Fruit fly (Drosophila melanogaster) whole organism, embryonic: ENCODE data around the gene Ugt35D1.

Source experiments
- Adf1 ChIP-seq: fragments of 200-800 bp; sonication (Bioruptor generic); IDR thresholded peaks from 2 replicates; pipeline ENCODE4 v1.3.6; 2022; ENCODE audit warnings: missing biosample characterization, missing genetic modification characterization
- BEAF-32 ChIP-seq: fragments of 200-800 bp; sonication (Bioruptor generic); optimal IDR thresholded peaks from 3 replicates; lab custom pipeline; 2017; ENCODE audit warnings: missing biosample characterization, missing genetic modification characterization, mild to moderate bottlenecking, moderate library complexity, missing genetic modification reagents
- C15 ChIP-seq: fragments of 200-800 bp; sonication (Bioruptor generic); IDR thresholded peaks from 3 replicates; pipeline ENCODE4 v1.3.6; 2022; ENCODE audit warnings: missing biosample characterization, missing genetic modification characterization
- CG10431 ChIP-seq: fragments of 200-800 bp; sonication (Bioruptor generic); optimal IDR thresholded peaks from 3 replicates; lab custom pipeline; 2018; ENCODE audit warnings: missing biosample characterization, mild to moderate bottlenecking, missing genetic modification characterization
- CG12744 ChIP-seq: fragments of 200-800 bp; sonication (Bioruptor generic); optimal IDR thresholded peaks from 2 replicates; lab custom pipeline; 2016; ENCODE audit warnings: missing biosample characterization, missing genetic modification characterization
- CG12942 ChIP-seq: fragments of 200-800 bp; sonication (Bioruptor generic); optimal IDR thresholded peaks from 3 replicates; lab custom pipeline; 2016; ENCODE audit warnings: missing biosample characterization, missing genetic modification characterization
- CG13424 ChIP-seq: fragments of 200-800 bp; sonication (Bioruptor generic); optimal IDR thresholded peaks from 2 replicates; lab custom pipeline; 2019; ENCODE audit warnings: missing biosample characterization, mild to moderate bottlenecking, missing genetic modification characterization, moderate library complexity
- CG2199 ChIP-seq: fragments of 200-800 bp; sonication (Bioruptor generic); IDR thresholded peaks from 3 replicates; pipeline ENCODE4 v1.3.6; 2022; ENCODE audit warnings: missing biosample characterization, missing genetic modification characterization
- CG2875 ChIP-seq: fragments of 200-800 bp; sonication (Bioruptor generic); optimal IDR thresholded peaks from 2 replicates; lab custom pipeline; 2017; ENCODE audit warnings: missing biosample characterization, mild to moderate bottlenecking, missing genetic modification characterization, missing genetic modification reagents
- CG33213 ChIP-seq: fragments of 200-800 bp; sonication (Bioruptor generic); optimal IDR thresholded peaks from 3 replicates; lab custom pipeline; 2016; ENCODE audit warnings: missing biosample characterization, missing genetic modification characterization
- CG3995 ChIP-seq: fragments of 200-800 bp; sonication (Bioruptor generic); optimal IDR thresholded peaks from 3 replicates; lab custom pipeline; 2016; ENCODE audit warnings: missing biosample characterization, missing genetic modification characterization
- CG6175 ChIP-seq: fragments of 200-800 bp; sonication (Bioruptor generic); IDR thresholded peaks from 3 replicates; pipeline ENCODE4 v1.3.6; 2022; ENCODE audit warnings: missing biosample characterization, missing genetic modification characterization
- CG7556 ChIP-seq: fragments of 200-800 bp; sonication (Bioruptor generic); optimal IDR thresholded peaks from 2 replicates; lab custom pipeline; 2017; ENCODE audit warnings: missing biosample characterization, mild to moderate bottlenecking, missing genetic modification characterization
- CG8281 ChIP-seq: fragments of 200-800 bp; sonication (Bioruptor generic); optimal IDR thresholded peaks from 2 replicates; lab custom pipeline; 2018; ENCODE audit warnings: missing biosample characterization, mild to moderate bottlenecking, missing genetic modification characterization, moderate library complexity
- CG9437 ChIP-seq: fragments of 200-800 bp; sonication (Bioruptor generic); optimal IDR thresholded peaks from 2 replicates; lab custom pipeline; 2018; ENCODE audit warnings: missing biosample characterization, mild to moderate bottlenecking, missing genetic modification characterization
- CHES-1-like ChIP-seq: fragments of 200-800 bp; sonication (Bioruptor generic); optimal IDR thresholded peaks from 2 replicates; lab custom pipeline; 2016; ENCODE audit warnings: missing biosample characterization, missing genetic modification characterization
- Deaf1 ChIP-seq: fragments of 200-800 bp; optimal IDR thresholded peaks from 3 replicates; lab custom pipeline; 2019; ENCODE audit warnings: missing biosample characterization, mild to moderate bottlenecking, missing genetic modification characterization, moderate library complexity
- Dip2 ChIP-seq: fragments of 200-800 bp; sonication (Bioruptor generic); IDR thresholded peaks from 2 replicates; pipeline ENCODE4 v1.3.6; 2022; ENCODE audit warnings: missing biosample characterization, missing genetic modification characterization
- Doc3 ChIP-seq: fragments of 200-800 bp; sonication (Bioruptor generic); IDR thresholded peaks from 3 replicates; pipeline ENCODE4 v1.3.6; 2022; ENCODE audit warnings: missing biosample characterization, missing genetic modification characterization; ENCODE audit not compliant: partially characterized antibody
- E2f1 ChIP-seq: fragments of 200-800 bp; sonication (Bioruptor generic); IDR thresholded peaks from 2 replicates; pipeline ENCODE4 v1.3.6; 2022; ENCODE audit warnings: missing biosample characterization, missing genetic modification characterization
- Eip74EF ChIP-seq, 2 experiments: fragments of 200-800 bp in 1 of 2; fragments of >200 bp in 1 of 2; sonication (Bioruptor generic) in 1 of 2; optimal IDR thresholded peaks; 2 replicates each; lab custom pipeline; 2017 to 2019; ENCODE audit warnings: missing biosample characterization in 2 of 2, missing genetic modification characterization in 2 of 2, mild to moderate bottlenecking in 1 of 2, moderate library complexity in 1 of 2
- Gsc ChIP-seq: fragments of 200-800 bp; sonication (Bioruptor generic); IDR thresholded peaks from 2 replicates; pipeline ENCODE4 v1.3.6; 2022; ENCODE audit warnings: missing biosample characterization, missing genetic modification characterization
- HLH54F ChIP-seq: fragments of 200-800 bp; sonication (Bioruptor generic); optimal IDR thresholded peaks from 3 replicates; lab custom pipeline; 2016; ENCODE audit warnings: missing biosample characterization, missing genetic modification characterization
- Hey ChIP-seq: fragments of 200-800 bp; sonication (Bioruptor generic); optimal IDR thresholded peaks from 3 replicates; lab custom pipeline; 2018; ENCODE audit warnings: missing biosample characterization, mild to moderate bottlenecking, missing genetic modification characterization
- HmgZ ChIP-seq: fragments of 200-800 bp; sonication (Bioruptor generic); optimal IDR thresholded peaks from 2 replicates; lab custom pipeline; 2018; ENCODE audit warnings: missing biosample characterization, mild to moderate bottlenecking, missing genetic modification characterization
- Hr39 ChIP-seq: fragments of >200 bp; optimal IDR thresholded peaks from 2 replicates; lab custom pipeline; 2017
- Mad ChIP-seq: fragments of 200-800 bp; sonication (Bioruptor generic); optimal IDR thresholded peaks from 2 replicates; lab custom pipeline; 2016; ENCODE audit warnings: missing biosample characterization, missing genetic modification characterization
- NC2β ChIP-seq: fragments of 200-800 bp; sonication (Bioruptor generic); optimal IDR thresholded peaks from 2 replicates; lab custom pipeline; 2016; ENCODE audit warnings: missing biosample characterization, missing genetic modification characterization
- NFAT ChIP-seq: fragments of 200-800 bp; sonication (Bioruptor generic); IDR thresholded peaks from 2 replicates; pipeline ENCODE4 v1.3.6; 2022; ENCODE audit warnings: missing biosample characterization, missing genetic modification characterization
- NK7.1 ChIP-seq: fragments of 200-800 bp; sonication (Bioruptor generic); optimal IDR thresholded peaks from 3 replicates; lab custom pipeline; 2016; ENCODE audit warnings: missing biosample characterization, missing genetic modification characterization
- Neu2 ChIP-seq: fragments of 200-800 bp; sonication (Bioruptor generic); optimal IDR thresholded peaks from 3 replicates; lab custom pipeline; 2016; ENCODE audit warnings: missing biosample characterization, missing genetic modification characterization, borderline replicate concordance
- Nf-YB ChIP-seq: fragments of 200-800 bp; sonication (Bioruptor generic); optimal IDR thresholded peaks from 3 replicates; lab custom pipeline; 2019; ENCODE audit warnings: missing biosample characterization, mild to moderate bottlenecking, missing genetic modification characterization, moderate library complexity
- Oaz ChIP-seq: fragments of 200-800 bp; sonication (Bioruptor generic); IDR thresholded peaks from 2 replicates; pipeline ENCODE4 v1.3.6; 2022; ENCODE audit warnings: missing biosample characterization, missing genetic modification characterization
- Opbp ChIP-seq: fragments of 200-800 bp; sonication (Bioruptor generic); IDR thresholded peaks from 3 replicates; pipeline ENCODE4 v1.3.6; 2022; ENCODE audit warnings: missing biosample characterization, missing genetic modification characterization; ENCODE audit not compliant: partially characterized antibody
- Ssrp ChIP-seq: fragments of 200-800 bp; sonication (Bioruptor generic); optimal IDR thresholded peaks from 2 replicates; lab custom pipeline; 2018; ENCODE audit warnings: missing biosample characterization, mild to moderate bottlenecking, missing genetic modification characterization, moderate library complexity
- Vsx1 ChIP-seq: fragments of 200-800 bp; sonication (Bioruptor generic); optimal IDR thresholded peaks from 2 replicates; lab custom pipeline; 2017; ENCODE audit warnings: missing biosample characterization, mild to moderate bottlenecking, missing genetic modification characterization, missing genetic modification reagents
- ab ChIP-seq: fragments of 200-800 bp; sonication (Bioruptor generic); optimal IDR thresholded peaks from 2 replicates; lab custom pipeline; 2016; ENCODE audit warnings: missing biosample characterization, missing genetic modification characterization
- br ChIP-seq: fragments of >200 bp; optimal IDR thresholded peaks from 2 replicates; lab custom pipeline; 2017
- dm ChIP-seq: fragments of 200-800 bp; sonication (Bioruptor generic); optimal IDR thresholded peaks from 3 replicates; lab custom pipeline; 2016; ENCODE audit warnings: missing biosample characterization, missing genetic modification characterization
- dmrt11E ChIP-seq: fragments of 200-800 bp; sonication (Bioruptor generic); optimal IDR thresholded peaks from 3 replicates; lab custom pipeline; 2018; ENCODE audit warnings: missing biosample characterization, mild to moderate bottlenecking, missing genetic modification characterization, moderate library complexity
- gro ChIP-seq: fragments of 200-800 bp; sonication (Bioruptor generic); optimal IDR thresholded peaks from 2 replicates; lab custom pipeline; 2016; ENCODE audit warnings: missing biosample characterization, missing genetic modification characterization
- jumu ChIP-seq: fragments of 200-800 bp; sonication (Bioruptor generic); optimal IDR thresholded peaks from 3 replicates; lab custom pipeline; 2016; ENCODE audit warnings: missing biosample characterization, missing genetic modification characterization
- lola ChIP-seq, 3 experiments: fragments of >200 bp in 2 of 3; fragments of 200-800 bp in 1 of 3; sonication (Bioruptor generic) in 1 of 3; optimal IDR thresholded peaks; 2 replicates each; lab custom pipeline; 2017 to 2019; ENCODE audit warnings: missing biosample characterization in 3 of 3, missing genetic modification characterization in 3 of 3, mild to moderate bottlenecking in 1 of 3, moderate library complexity in 1 of 3
- odd ChIP-seq: fragments of 200-800 bp; sonication (Bioruptor generic); optimal IDR thresholded peaks from 2 replicates; lab custom pipeline; 2017; ENCODE audit warnings: missing biosample characterization, mild to moderate bottlenecking, missing genetic modification characterization
- p53 ChIP-seq: fragments of 200-800 bp; sonication (Bioruptor generic); optimal IDR thresholded peaks from 2 replicates; lab custom pipeline; 2016; ENCODE audit warnings: missing biosample characterization, missing genetic modification characterization
- scrt ChIP-seq: fragments of 200-800 bp; sonication (Bioruptor generic); optimal IDR thresholded peaks from 2 replicates; lab custom pipeline; 2018; ENCODE audit warnings: missing biosample characterization, mild to moderate bottlenecking, missing genetic modification characterization, moderate library complexity
- seq ChIP-seq: fragments of 200-800 bp; sonication (Bioruptor generic); IDR thresholded peaks from 2 replicates; pipeline ENCODE4 v1.3.6; 2022; ENCODE audit warnings: missing biosample characterization, missing genetic modification characterization
- sr ChIP-seq: fragments of 200-800 bp; sonication (Bioruptor generic); IDR thresholded peaks from 3 replicates; pipeline ENCODE4 v1.3.6; 2022; ENCODE audit warnings: missing biosample characterization, missing genetic modification characterization
- tap ChIP-seq: fragments of 200-800 bp; optimal IDR thresholded peaks from 3 replicates; lab custom pipeline; 2019; ENCODE audit warnings: missing biosample characterization, mild to moderate bottlenecking, missing genetic modification characterization, moderate library complexity
- unpg ChIP-seq: fragments of 200-800 bp; sonication (Bioruptor generic); optimal IDR thresholded peaks from 3 replicates; lab custom pipeline; 2018; ENCODE audit warnings: missing biosample characterization, mild to moderate bottlenecking, missing genetic modification characterization, moderate library complexity
- zf30C ChIP-seq: fragments of 200-800 bp; sonication (Bioruptor generic); optimal IDR thresholded peaks from 3 replicates; lab custom pipeline; 2018; ENCODE audit warnings: missing biosample characterization, mild to moderate bottlenecking, missing genetic modification characterization

Ugt35D1 gene

dm6 chr3R:31384108-31384507, 11.0 kb downstream of the Ugt35D1 start:
- peak; percentile 95 for TF ChIP-seq sr (GFP tag; lab: Robert Waterston, UW)
- TF ChIP-seq CG2875 (GFP tag; lab: Kevin White, UChicago) = peak; percentile 95
- peak; percentile 94 for TF ChIP-seq p53 (GFP tag; lab: Kevin White, UChicago)
- peak; percentile 86 for TF ChIP-seq CG9437 (GFP tag; lab: Kevin White, UChicago)
- no peak for TF ChIP-seq Doc3
- no peak for TF ChIP-seq Hr39
- TF ChIP-seq dm (GFP tag; lab: Kevin White, UChicago) = peak; percentile 94
- peak; percentile 98 for TF ChIP-seq NFAT
- TF ChIP-seq CG8281 = peak; percentile 84
- TF ChIP-seq Ssrp (tag; lab: Kevin White, UChicago) = peak; percentile 96
- TF ChIP-seq Adf1 (GFP tag; lab: Robert Waterston, UW) = peak; percentile 84
- TF ChIP-seq jumu (GFP tag; lab: Kevin White, UChicago) = peak; percentile 99
- TF ChIP-seq odd = peak; percentile 91
- peak in 1 of 2 experiments; percentile 92 for TF ChIP-seq Eip74EF (GFP tag; optimal IDR thresholded peaks at IDR 0.05; lab: Kevin White, UChicago)
- TF ChIP-seq Deaf1 (tag; lab: Kevin White, UChicago) = peak; percentile 86
- TF ChIP-seq Opbp (GFP tag; lab: Robert Waterston, UW) = no peak
- peak in 1 of 3 experiments; percentile 91 for TF ChIP-seq lola (GFP tag; optimal IDR thresholded peaks at IDR 0.05; lab: Kevin White, UChicago)
- peak; percentile 88 for TF ChIP-seq dmrt11E (tag; lab: Kevin White, UChicago)
- TF ChIP-seq CG33213 (GFP tag; lab: Kevin White, UChicago) = peak; percentile 95
- peak; percentile 97 for TF ChIP-seq CG6175 (GFP tag; lab: Robert Waterston, UW)
- peak; percentile 98 for TF ChIP-seq NK7.1 (GFP tag; lab: Kevin White, UChicago)
- peak; percentile 93 for TF ChIP-seq C15 (GFP tag; lab: Robert Waterston, UW)
- TF ChIP-seq Mad (GFP tag; lab: Kevin White, UChicago) = peak; percentile 98
- peak; percentile 97 for TF ChIP-seq HmgZ (tag; lab: Kevin White, UChicago)
- peak; percentile 70 for TF ChIP-seq Hey (tag; lab: Kevin White, UChicago)
- peak; percentile 96 for TF ChIP-seq Gsc (GFP tag; lab: Robert Waterston, UW)
- TF ChIP-seq unpg (GFP tag; lab: Kevin White, UChicago) = peak; percentile 99
- peak; percentile 95 for TF ChIP-seq Oaz (GFP tag; lab: Robert Waterston, UW)
- TF ChIP-seq CG13424 (tag; lab: Kevin White, UChicago) = peak; percentile 96
- TF ChIP-seq seq (GFP tag; lab: Robert Waterston, UW) = peak; percentile 97
- TF ChIP-seq CHES-1-like (GFP tag; lab: Kevin White, UChicago) = peak; percentile 98
- peak; percentile 97 for TF ChIP-seq CG2199 (GFP tag; lab: Robert Waterston, UW)
- peak; percentile 12 for TF ChIP-seq BEAF-32 (GFP tag; lab: Kevin White, UChicago)
- peak; percentile 77 for TF ChIP-seq Neu2 (GFP tag; lab: Kevin White, UChicago)
- peak; percentile 99 for TF ChIP-seq HLH54F (GFP tag; lab: Kevin White, UChicago)
- TF ChIP-seq br = no peak
- peak; percentile 90 for TF ChIP-seq ab
- peak; percentile 97 for TF ChIP-seq CG12744 (GFP tag; lab: Kevin White, UChicago)
- TF ChIP-seq CG7556 (GFP tag; lab: Kevin White, UChicago) = peak; percentile 98
- TF ChIP-seq CG10431 (GFP tag; lab: Kevin White, UChicago) = peak; percentile 75
- TF ChIP-seq gro (GFP tag; lab: Kevin White, UChicago) = peak; percentile 99
- peak; percentile 74 for TF ChIP-seq Dip2 (GFP tag; lab: Robert Waterston, UW)
- TF ChIP-seq CG12942 (GFP tag; lab: Kevin White, UChicago) = peak; percentile 96
- peak; percentile 90 for TF ChIP-seq tap (tag; lab: Kevin White, UChicago)
- peak; percentile 95 for TF ChIP-seq NC2β (GFP tag; lab: Kevin White, UChicago)
- TF ChIP-seq Nf-YB (GFP tag; lab: Kevin White, UChicago) = peak; percentile 85
- TF ChIP-seq zf30C (GFP tag; lab: Kevin White, UChicago) = peak; percentile 22
- peak; percentile 94 for TF ChIP-seq Vsx1 (GFP tag; lab: Kevin White, UChicago)
- TF ChIP-seq scrt = peak; percentile 94
- peak; percentile 73 for TF ChIP-seq CG3995
- peak; percentile 98 for TF ChIP-seq E2f1 (GFP tag; lab: Robert Waterston, UW)
